Fruit fly (Drosophila melanogaster) Kc167 (cell line): ENCODE data around the gene Rab21.

Experiments
- Myc ChIP-seq: fragments of >200 bp; optimal IDR thresholded peaks from 2 replicates; lab custom pipeline; 2017; ENCODE audit warnings: missing external identifiers
- Sin3A ChIP-seq: fragments of >200 bp; optimal IDR thresholded peaks from 2 replicates; lab custom pipeline; 2018; ENCODE audit warnings: missing external identifiers
- insv ChIP-seq: fragments of >200 bp; optimal IDR thresholded peaks from 3 replicates; lab custom pipeline; 2018; ENCODE audit warnings: missing external identifiers
- psq ChIP-seq: fragments of >200 bp; optimal IDR thresholded peaks from 2 replicates; lab custom pipeline; 2017; ENCODE audit warnings: missing external identifiers

DNA sequence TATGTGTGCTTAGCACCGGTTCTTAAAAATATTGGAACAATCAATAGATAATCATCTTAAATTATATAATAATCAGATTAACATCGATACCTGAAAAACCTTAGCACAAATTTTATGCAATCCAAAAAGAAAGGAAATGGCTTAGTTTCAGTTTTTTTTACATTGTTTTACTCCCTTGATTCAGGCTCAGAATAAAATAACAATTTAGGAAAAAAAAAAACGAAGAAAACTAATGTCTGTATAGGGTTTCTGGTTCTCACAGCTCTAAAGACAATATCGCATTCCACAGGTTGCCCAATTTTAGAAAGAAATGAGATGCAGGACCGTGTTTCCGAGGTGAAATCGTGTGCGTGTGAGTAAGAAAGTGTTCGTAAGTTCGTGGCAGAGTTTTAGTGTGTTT is 9.4 kb upstream of the Rab21 start, which contains the start of gene zyd:
- TF ChIP-seq Myc (lab: Kevin White, UChicago) (no peak), psq (no peak), insv (lab: Kevin White, UChicago) (no peak), Sin3A (lab: Kevin White, UChicago) (no peak)
